Fruit fly (Drosophila melanogaster) whole organism, embryonic: Measurements from ENCODE around the gene Sgs1.

Experiments used
- CG4854 ChIP-seq: fragments of 200-800 bp; sonication (Bioruptor generic); optimal IDR thresholded peaks from 2 replicates; lab custom pipeline; 2016; ENCODE audit warnings: missing biosample characterization, missing genetic modification characterization, inconsistent platforms
- CG6765 ChIP-seq: fragments of 200-800 bp; sonication (Bioruptor generic); optimal IDR thresholded peaks from 3 replicates; lab custom pipeline; 2017; ENCODE audit warnings: missing biosample characterization, mild to moderate bottlenecking, missing genetic modification characterization
- Hand ChIP-seq: fragments of 200-800 bp; sonication (Bioruptor generic); optimal IDR thresholded peaks from 2 replicates; lab custom pipeline; 2017; ENCODE audit warnings: mild to moderate bottlenecking, missing biosample characterization, missing genetic modification reagents, missing genetic modification characterization
- kay ChIP-seq: fragments of 200-800 bp; sonication (Bioruptor generic); optimal IDR thresholded peaks from 2 replicates; lab custom pipeline; 2016; ENCODE audit warnings: missing biosample characterization, missing genetic modification characterization
- mam ChIP-seq: fragments of 200-800 bp; sonication (Bioruptor generic); optimal IDR thresholded peaks from 3 replicates; lab custom pipeline; 2016; ENCODE audit warnings: missing biosample characterization, missing genetic modification characterization

- TF ChIP-seq mam (no peak), kay (GFP tag; lab: Kevin White, UChicago) (no peak), CG4854 (GFP tag; lab: Kevin White, UChicago) (no peak), Hand (GFP tag; lab: Kevin White, UChicago) (no peak), CG6765 (GFP tag; lab: Kevin White, UChicago) (no peak)
Observed at dm6 chr2L:4899599-4900559, 37.3 kb upstream of the Sgs1 start.
